Worm (Caenorhabditis elegans): ENCODE measurements around the gene nlp-29.

DNA sequence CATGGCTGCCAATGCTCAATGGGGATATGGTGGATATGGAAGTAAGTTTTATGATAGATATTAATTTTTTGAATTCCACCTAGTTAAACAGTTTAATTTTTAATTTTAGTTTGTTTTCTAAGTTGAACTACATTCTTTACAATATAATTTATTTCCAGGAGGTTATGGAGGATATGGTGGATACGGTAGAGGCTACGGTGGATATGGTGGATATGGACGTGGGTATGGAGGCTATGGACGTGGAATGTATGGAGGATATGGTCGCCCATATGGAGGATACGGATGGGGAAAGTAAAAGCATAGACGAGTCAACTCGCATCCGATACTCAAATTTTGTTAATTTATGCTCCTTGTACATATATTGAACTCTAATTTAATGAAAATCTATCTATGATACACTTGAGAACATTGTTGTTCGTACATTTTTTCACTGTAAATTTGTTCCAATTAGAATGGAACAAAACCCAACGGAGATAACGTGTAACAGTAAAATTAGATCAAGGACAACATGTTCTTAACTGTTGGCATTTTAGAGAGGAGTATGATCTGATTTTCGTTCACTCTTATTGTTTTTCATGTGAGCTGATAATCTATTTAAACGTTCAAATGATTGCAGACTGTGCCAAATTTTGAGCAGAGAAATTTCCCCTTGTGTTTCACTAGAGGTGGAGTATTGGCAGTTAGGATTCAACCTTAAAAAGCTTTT lies 3.8 kb upstream of the nlp-29 start:
- TF ChIP-seq unc-62 (GFP tag; optimal IDR thresholded peaks at IDR 0.05) (no peak), nhr-12 (tag; optimal IDR thresholded peaks at IDR 0.05) (no peak), snpc-4 (tag; optimal IDR thresholded peaks at IDR 0.05) (no peak), nhr-28 (tag; optimal IDR thresholded peaks at IDR 0.05) (no peak), ztf-11 (tag; optimal IDR thresholded peaks at IDR 0.05) (no peak), mab-5 (tag; optimal IDR thresholded peaks at IDR 0.05) (no peak), ham-2 (GFP tag; optimal IDR thresholded peaks at IDR 0.05) (no peak), unc-39 (tag; optimal IDR thresholded peaks at IDR 0.05) (no peak), lin-13 (tag; optimal IDR thresholded peaks at IDR 0.05) (no peak)

Measured in whole organism, mixed stage, embryonic.